Fruit fly (Drosophila melanogaster): ENCODE measurements around the gene ND-B22.

Gene ND-B22

dm6 chr2L:13332736-13333135, 38.2 kb downstream of the ND-B22 start (continued):
- TF ChIP-seq CG9797 (GFP tag; optimal IDR thresholded peaks at IDR 0.05): no peak
- no peak for TF ChIP-seq ro (GFP tag; IDR thresholded peaks at IDR 0.05)
- TF ChIP-seq CG1529 (GFP tag; optimal IDR thresholded peaks at IDR 0.05): no peak
- no peak for TF ChIP-seq Stat92E (GFP tag; optimal IDR thresholded peaks at IDR 0.05)
- TF ChIP-seq CG12155 (GFP tag; optimal IDR thresholded peaks at IDR 0.05): no peak
- TF ChIP-seq mld (GFP tag; IDR thresholded peaks at IDR 0.05; ENCODE audit: partially characterized antibody): no peak
- TF ChIP-seq CG31365 (tag; optimal IDR thresholded peaks at IDR 0.05): peak; percentile 73
- no peak for TF ChIP-seq mirr (GFP tag; optimal IDR thresholded peaks at IDR 0.05)
- no peak for TF ChIP-seq CG17829 (tag; optimal IDR thresholded peaks at IDR 0.05)
- no peak for TF ChIP-seq CG8944 (GFP tag; optimal IDR thresholded peaks at IDR 0.05)
- no peak for TF ChIP-seq luna (GFP tag; optimal IDR thresholded peaks at IDR 0.05)
- no peak for TF ChIP-seq pan (optimal IDR thresholded peaks at IDR 0.05)
- no peak for TF ChIP-seq pan (GFP tag; optimal IDR thresholded peaks at IDR 0.05 in 1 of 2, IDR thresholded peaks at IDR 0.05 in 1 of 2)
- no peak for TF ChIP-seq CG30431 (GFP tag; optimal IDR thresholded peaks at IDR 0.05)
- no peak for TF ChIP-seq cad (GFP tag; optimal IDR thresholded peaks at IDR 0.05)
- no peak for TF ChIP-seq CG31224 (GFP tag; IDR thresholded peaks at IDR 0.05)
- TF ChIP-seq danr (GFP tag; IDR thresholded peaks at IDR 0.05): no peak
- TF ChIP-seq CG11560 (tag; IDR thresholded peaks at IDR 0.05): no peak
- TF ChIP-seq amos (GFP tag; IDR thresholded peaks at IDR 0.05; ENCODE audit: partially characterized antibody): peak; percentile 28; the same call in 1 of the 2 replicates
- no peak for TF ChIP-seq Eip74EF (GFP tag; optimal IDR thresholded peaks at IDR 0.05)
- no peak for TF ChIP-seq ara (GFP tag; IDR thresholded peaks at IDR 0.05)
- TF ChIP-seq Myb (GFP tag; optimal IDR thresholded peaks at IDR 0.05): peak; percentile 80
- TF ChIP-seq insv (GFP tag; optimal IDR thresholded peaks at IDR 0.05): no peak

dm6 chr2L:13331868-13332544, 38.9 kb downstream of the ND-B22 start:
- peak; percentile 71 for TF ChIP-seq Ets65A (GFP tag)
- TF ChIP-seq cg (GFP tag; optimal IDR thresholded peaks at IDR 0.05): no peak
- TF ChIP-seq scrt (GFP tag; optimal IDR thresholded peaks at IDR 0.05): no peak
- TF ChIP-seq br (optimal IDR thresholded peaks at IDR 0.05): no peak
- TF ChIP-seq ap (GFP tag; IDR thresholded peaks at IDR 0.05): no peak
- peak; percentile 56; the same call in 1 of the 3 replicates for TF ChIP-seq CG34422 (GFP tag; IDR thresholded peaks at IDR 0.05)
- no peak for TF ChIP-seq onecut (GFP tag; IDR thresholded peaks at IDR 0.05)
- TF ChIP-seq sug (tag; optimal IDR thresholded peaks at IDR 0.05): no peak
- TF ChIP-seq CG10462 (GFP tag; optimal IDR thresholded peaks at IDR 0.05): no peak
- no peak for TF ChIP-seq nerfin-1 (tag; optimal IDR thresholded peaks at IDR 0.05)
- no peak for TF ChIP-seq CG30431 (GFP tag; optimal IDR thresholded peaks at IDR 0.05)
- 0 out of 4 replicates have a peak, but pooled peaks have one; percentile 23 for TF ChIP-seq chinmo (GFP tag; IDR thresholded peaks at IDR 0.05; ENCODE audit: partially characterized antibody)
- no peak for TF ChIP-seq CG7839 (tag; optimal IDR thresholded peaks at IDR 0.05)
- no peak for TF ChIP-seq unpg (GFP tag; optimal IDR thresholded peaks at IDR 0.05)
- no peak for TF ChIP-seq lbe (GFP tag; optimal IDR thresholded peaks at IDR 0.05)
- no peak for TF ChIP-seq Meics (GFP tag; optimal IDR thresholded peaks at IDR 0.05)
- TF ChIP-seq Lim3 (GFP tag; IDR thresholded peaks at IDR 0.05): no peak
- TF ChIP-seq CG18764 (GFP tag; optimal IDR thresholded peaks at IDR 0.05): no peak
- TF ChIP-seq CG11504 (tag; optimal IDR thresholded peaks at IDR 0.05): no peak
- TF ChIP-seq gsb (GFP tag; IDR thresholded peaks at IDR 0.05): no peak
- peak; percentile 42 to 68 for TF ChIP-seq Trl (optimal IDR thresholded peaks at IDR 0.05)
- no peak for TF ChIP-seq Trl (GFP tag; optimal IDR thresholded peaks at IDR 0.05)
- no peak for TF ChIP-seq CG32767 (GFP tag; IDR thresholded peaks at IDR 0.05)
- TF ChIP-seq nau (GFP tag; optimal IDR thresholded peaks at IDR 0.05): no peak
- TF ChIP-seq Doc2 (GFP tag; IDR thresholded peaks at IDR 0.05): no peak
- TF ChIP-seq HLH3B (GFP tag; IDR thresholded peaks at IDR 0.05): no peak
- no peak for TF ChIP-seq CG11085 (GFP tag; IDR thresholded peaks at IDR 0.05)
- TF ChIP-seq CG18011 (GFP tag; optimal IDR thresholded peaks at IDR 0.05): peak; percentile 94
- no peak for TF ChIP-seq usp (GFP tag; optimal IDR thresholded peaks at IDR 0.05)
- TF ChIP-seq fd102C (GFP tag; optimal IDR thresholded peaks at IDR 0.05): no peak

All from whole organism, embryonic.